Worm (Caenorhabditis elegans) whole organism, early embryonic: ENCODE data around the gene C25E10.17.

Experiments used
- B0310.2 ChIP-seq: sonication (generic microtip); optimal IDR thresholded peaks from 2 replicates; lab custom pipeline; 2016; ENCODE audit warnings: mild to moderate bottlenecking, missing genetic modification characterization, missing compliant biosample characterization
- aly-1 ChIP-seq: sonication (generic microtip); optimal IDR thresholded peaks from 2 replicates; lab custom pipeline; 2016; ENCODE audit warnings: missing genetic modification characterization, missing compliant biosample characterization
- ama-1 ChIP-seq: fragments of 150-350 bp; optimal IDR thresholded peaks from 2 replicates; lab custom pipeline; 2014
- ceh-13 ChIP-seq: fragments of 200-800 bp; sonication (Bioruptor generic); optimal IDR thresholded peaks from 2 replicates; lab custom pipeline; 2018; ENCODE audit warnings: mild to moderate bottlenecking, missing genetic modification characterization, missing compliant biosample characterization
- ceh-36 ChIP-seq: sonication (generic microtip); optimal IDR thresholded peaks from 2 replicates; lab custom pipeline; 2016; ENCODE audit warnings: missing genetic modification characterization, inconsistent platforms, missing compliant biosample characterization
- ets-7 ChIP-seq: sonication (generic microtip); optimal IDR thresholded peaks from 2 replicates; lab custom pipeline; 2016; ENCODE audit warnings: missing genotype, missing genetic modification characterization, missing compliant biosample characterization
- flt-1 ChIP-seq: fragments of 200-800 bp; sonication (Bioruptor generic); IDR thresholded peaks from 2 replicates; pipeline ENCODE4 v1.3.6; 2022; ENCODE audit warnings: missing genetic modification characterization, missing compliant biosample characterization
- hnd-1 ChIP-seq: sonication (generic microtip); optimal IDR thresholded peaks from 2 replicates; lab custom pipeline; 2016; ENCODE audit warnings: missing genetic modification characterization, missing compliant biosample characterization
- pes-1 ChIP-seq: fragments of 200-800 bp; sonication (Bioruptor generic); IDR thresholded peaks from 2 replicates; pipeline ENCODE4 v1.3.6; 2022; ENCODE audit warnings: missing genetic modification reagents, missing genetic modification characterization, missing compliant biosample characterization
- scrt-1 ChIP-seq: fragments of 200-800 bp; sonication (Bioruptor generic); IDR thresholded peaks from 2 replicates; pipeline ENCODE4 v1.3.6; 2022; ENCODE audit warnings: missing genetic modification characterization, missing compliant biosample characterization
- sea-1 ChIP-seq: fragments of 200-800 bp; sonication (Bioruptor generic); conservative IDR thresholded peaks from 2 replicates; pipeline ENCODE4 v1.3.6; 2022; ENCODE audit warnings: missing genetic modification characterization, missing compliant biosample characterization
- tbx-37 ChIP-seq: fragments of 200-800 bp; sonication (Bioruptor generic); conservative IDR thresholded peaks from 2 replicates; pipeline ENCODE4 v1.3.6; 2022; ENCODE audit warnings: missing genetic modification reagents, missing genetic modification characterization, missing compliant biosample characterization
- tra-4 ChIP-seq: sonication (generic microtip); optimal IDR thresholded peaks from 2 replicates; lab custom pipeline; 2017; ENCODE audit warnings: missing genetic modification characterization, missing compliant biosample characterization

- TF ChIP-seq ceh-36 (tag; lab: Kevin White, UChicago) (no peak), ceh-13 (no peak), aly-1 (tag; lab: Kevin White, UChicago) (no peak), tra-4 (tag; lab: Kevin White, UChicago) (no peak), sea-1 (GFP tag; lab: Robert Waterston, UW) (no peak), hnd-1 (tag; lab: Kevin White, UChicago) (no peak), B0310.2 (tag; lab: Kevin White, UChicago) (no peak), ama-1 (lab: Kevin White, UChicago) (no peak), ets-7 (tag; lab: Kevin White, UChicago) (no peak), flt-1 (no peak), scrt-1 (no peak), pes-1 (GFP tag; lab: Robert Waterston, UW) (no peak), tbx-37 (GFP tag; lab: Robert Waterston, UW) (no peak)
Observed at ce11 chrV:9005243-9005642, 42.2 kb downstream of the C25E10.17 start, which contains the start of gene srx-3.
